Worm (Caenorhabditis elegans) whole organism, young adult: ENCODE measurements around the gene F59F5.7.

Experiments used
- B0035.1 ChIP-seq: sonication (generic microtip); optimal IDR thresholded peaks from 2 replicates; lab custom pipeline; 2016; ENCODE audit warnings: missing genetic modification characterization, mild to moderate bottlenecking, missing compliant biosample characterization, missing genotype, missing genetic modification reagents
- F23B12.7 ChIP-seq: sonication (generic microtip); optimal IDR thresholded peaks from 2 replicates; lab custom pipeline; 2017; ENCODE audit warnings: missing genetic modification characterization, mild to moderate bottlenecking, missing compliant biosample characterization, antibody characterized with exemption, moderate library complexity; ENCODE audit not compliant: insufficient read depth
- F55B11.4 ChIP-seq: sonication (generic microtip); optimal IDR thresholded peaks from 2 replicates; lab custom pipeline; 2016; ENCODE audit warnings: missing compliant biosample characterization, missing genetic modification characterization, borderline replicate concordance; ENCODE audit not compliant: insufficient read depth
- T26A5.8 ChIP-seq: sonication (generic microtip); optimal IDR thresholded peaks from 2 replicates; lab custom pipeline; 2016; ENCODE audit warnings: missing genetic modification characterization, missing compliant biosample characterization
- Y53G8AR.9 ChIP-seq: fragments of 200-800 bp; sonication (Bioruptor generic); conservative IDR thresholded peaks from 2 replicates; pipeline ENCODE4 v1.3.6; 2022; ENCODE audit warnings: missing genetic modification reagents, missing genetic modification characterization, missing compliant biosample characterization
- Y56A3A.18 ChIP-seq: fragments of 200-800 bp; sonication (Bioruptor generic); IDR thresholded peaks from 2 replicates; pipeline ENCODE4 v1.3.6; 2022; ENCODE audit warnings: missing genetic modification reagents, missing genetic modification characterization, missing compliant biosample characterization
- ZK185.1 ChIP-seq: sonication (generic microtip); optimal IDR thresholded peaks from 2 replicates; lab custom pipeline; 2016; ENCODE audit warnings: mild to moderate bottlenecking, missing genetic modification characterization, missing compliant biosample characterization; ENCODE audit not compliant: poor library complexity, severe bottlenecking
- aptf-2 ChIP-seq: fragments of 200-800 bp; sonication (Bioruptor generic); conservative IDR thresholded peaks from 2 replicates; pipeline ENCODE4 v1.3.6; 2022; ENCODE audit warnings: missing genetic modification reagents, missing genetic modification characterization, missing compliant biosample characterization
- cebp-1 ChIP-seq, 2 experiments: fragments of 200-800 bp in 1 of 2; sonication (Bioruptor generic) in 1 of 2; sonication (generic microtip) in 1 of 2; IDR thresholded peaks in 1 of 2; optimal IDR thresholded peaks in 1 of 2; 2 replicates each; pipeline versions ENCODE4 v1.3.6 to Lab custom; 2017 to 2022; ENCODE audit warnings: missing compliant biosample characterization in 2 of 2, missing genetic modification characterization in 2 of 2, mild to moderate bottlenecking in 1 of 2, missing genetic modification reagents in 1 of 2, moderate library complexity in 1 of 2
- die-1 ChIP-seq: sonication (generic microtip); optimal IDR thresholded peaks from 2 replicates; lab custom pipeline; 2016; ENCODE audit warnings: missing genotype, mild to moderate bottlenecking, missing genetic modification characterization, missing compliant biosample characterization
- dox-1 ChIP-seq: fragments of 200-800 bp; sonication (Bioruptor generic); IDR thresholded peaks from 2 replicates; pipeline ENCODE4 v1.3.6; 2022; ENCODE audit warnings: missing genetic modification reagents, missing genetic modification characterization, missing compliant biosample characterization
- egl-44 ChIP-seq: fragments of 200-800 bp; sonication (Bioruptor generic); IDR thresholded peaks from 2 replicates; pipeline ENCODE4 v1.3.6; 2022; ENCODE audit warnings: missing genetic modification reagents, missing genetic modification characterization, missing compliant biosample characterization
- ekl-4 ChIP-seq: fragments of 200-800 bp; sonication (Bioruptor generic); IDR thresholded peaks from 2 replicates; pipeline ENCODE4 v1.3.6; 2022; ENCODE audit warnings: missing genetic modification reagents, missing genetic modification characterization, missing compliant biosample characterization
- hlh-12 ChIP-seq: sonication (generic microtip); optimal IDR thresholded peaks from 2 replicates; lab custom pipeline; 2016; ENCODE audit warnings: missing genetic modification characterization, missing compliant biosample characterization
- hrde-1 ChIP-seq: sonication (generic microtip); optimal IDR thresholded peaks from 2 replicates; lab custom pipeline; 2016; ENCODE audit warnings: missing genetic modification characterization, mild to moderate bottlenecking, missing compliant biosample characterization, moderate library complexity, missing genotype, missing genetic modification reagents, borderline replicate concordance
- lin-54 ChIP-seq: fragments of 200-800 bp; sonication (Bioruptor generic); optimal IDR thresholded peaks from 2 replicates; lab custom pipeline; 2018; ENCODE audit warnings: mild to moderate bottlenecking, missing genetic modification characterization, missing compliant biosample characterization
- madf-6 ChIP-seq: fragments of 200-800 bp; sonication (Bioruptor generic); IDR thresholded peaks from 2 replicates; pipeline ENCODE4 v1.3.6; 2022; ENCODE audit warnings: missing genetic modification reagents, missing genetic modification characterization, missing compliant biosample characterization
- mxl-1 ChIP-seq: sonication (generic microtip); optimal IDR thresholded peaks from 2 replicates; lab custom pipeline; 2016; ENCODE audit warnings: missing genetic modification characterization, missing compliant biosample characterization
- nhr-120 ChIP-seq: fragments of 200-800 bp; sonication (Bioruptor generic); IDR thresholded peaks from 2 replicates; pipeline ENCODE4 v1.3.6; 2022; ENCODE audit warnings: missing genetic modification characterization, missing compliant biosample characterization
- nhr-80 ChIP-seq: sonication (generic microtip); optimal IDR thresholded peaks from 2 replicates; lab custom pipeline; 2016; ENCODE audit warnings: missing genetic modification characterization, missing compliant biosample characterization
- nhr-90 ChIP-seq: sonication (generic microtip); optimal IDR thresholded peaks from 2 replicates; lab custom pipeline; 2016; ENCODE audit warnings: missing genotype, mild to moderate bottlenecking, missing genetic modification characterization, missing compliant biosample characterization
- sea-2 ChIP-seq: fragments of 200-800 bp; sonication (Bioruptor generic); IDR thresholded peaks from 2 replicates; pipeline ENCODE4 v1.3.6; 2022; ENCODE audit warnings: missing genetic modification characterization, missing compliant biosample characterization
- snpc-1.1 ChIP-seq: sonication (generic microtip); optimal IDR thresholded peaks from 2 replicates; lab custom pipeline; 2017; ENCODE audit warnings: missing genetic modification characterization, mild to moderate bottlenecking, missing compliant biosample characterization, antibody characterized with exemption, moderate library complexity, missing genotype, missing genetic modification reagents; ENCODE audit not compliant: insufficient read depth
- unc-130 ChIP-seq: sonication (generic microtip); optimal IDR thresholded peaks from 2 replicates; lab custom pipeline; 2016; ENCODE audit warnings: missing genetic modification reagents, missing genetic modification characterization, missing compliant biosample characterization
- unc-62 ChIP-seq: fragments of 150-350 bp; optimal IDR thresholded peaks from 2 replicates; lab custom pipeline; 2014; ENCODE audit warnings: missing biosample characterization, missing genetic modification reagents, missing genetic modification characterization
- zfh-2 ChIP-seq: fragments of 200-800 bp; sonication (Bioruptor generic); conservative IDR thresholded peaks from 2 replicates; pipeline ENCODE4 v1.3.6; 2022; ENCODE audit warnings: missing genetic modification reagents, missing genetic modification characterization, missing compliant biosample characterization
- ztf-26 ChIP-seq: sonication (generic microtip); optimal IDR thresholded peaks from 2 replicates; lab custom pipeline; 2017; ENCODE audit warnings: missing genetic modification characterization, missing compliant biosample characterization
- ztf-28 ChIP-seq: fragments of 200-800 bp; sonication (Bioruptor generic); IDR thresholded peaks from 2 replicates; pipeline ENCODE4 v1.3.6; 2022; ENCODE audit warnings: missing genetic modification reagents, missing genetic modification characterization, missing compliant biosample characterization

Gene F59F5.7

ce11 chrX:10527414-10527813, 31.9 kb upstream of the F59F5.7 start (continued):
- TF ChIP-seq hrde-1 (tag; lab: Kevin White, UChicago) = no peak

- TF ChIP-seq ztf-28 (GFP tag; lab: Robert Waterston, UW) = no peak
- peak; percentile 46; the same call in 1 of the 2 replicates for TF ChIP-seq dox-1 (GFP tag; lab: Robert Waterston, UW)
- TF ChIP-seq nhr-80 (tag; lab: Kevin White, UChicago) = peak; percentile 88
- TF ChIP-seq ekl-4 (GFP tag; lab: Robert Waterston, UW) = no peak
Measured at ce11 chrX:10528993-10529392, 30.3 kb upstream of the F59F5.7 start, which contains the start of the genes F14F3.5 and slcf-1. TSS of gene F14F3.5 (minus strand) at chrX:10529226. TSS of gene slcf-1 (plus strand) at chrX:10529294.

ce11 chrX:10532180-10532833, 27.0 kb upstream of the F59F5.7 start:
- TF ChIP-seq F23B12.7 (tag; lab: Kevin White, UChicago) (no peak), ZK185.1 (tag; lab: Kevin White, UChicago) (peak; percentile 1), F55B11.4 (tag; lab: Kevin White, UChicago) (no peak), snpc-1.1 (no peak), egl-44 (GFP tag; lab: Robert Waterston, UW) (no peak), Y56A3A.18 (GFP tag; lab: Robert Waterston, UW) (no peak), unc-62 (GFP tag; lab: Kevin White, UChicago) (peak; percentile 35), nhr-120 (no peak), nhr-80 (tag; lab: Kevin White, UChicago) (peak; percentile 53), unc-130 (GFP tag; lab: Kevin White, UChicago) (no peak), die-1 (tag; lab: Kevin White, UChicago) (no peak), sea-2 (GFP tag; lab: Robert Waterston, UW) (no peak), zfh-2 (GFP tag; lab: Robert Waterston, UW) (no peak), cebp-1 (GFP tag; IDR thresholded peaks at IDR 0.05; lab: Robert Waterston, UW) (no peak), cebp-1 (tag; optimal IDR thresholded peaks at IDR 0.05; lab: Kevin White, UChicago) (peak; percentile 16), ztf-26 (tag; lab: Kevin White, UChicago) (no peak), madf-6 (GFP tag; lab: Robert Waterston, UW) (no peak), lin-54 (GFP tag; lab: Kevin White, UChicago) (no peak), nhr-90 (no peak), aptf-2 (GFP tag; lab: Robert Waterston, UW) (no peak)

- TF ChIP-seq unc-130 (GFP tag; lab: Kevin White, UChicago) (no peak), mxl-1 (tag; lab: Kevin White, UChicago) (no peak), nhr-80 (tag; lab: Kevin White, UChicago) (peak; percentile 47)
Measured at ce11 chrX:10533447-10533846, 25.9 kb upstream of the F59F5.7 start, which contains the start of gene glo-3. TSS of gene glo-3 (plus strand) at chrX:10533699.

ce11 chrX:10534625-10535244, 24.6 kb upstream of the F59F5.7 start:
- TF ChIP-seq Y53G8AR.9 (GFP tag; lab: Robert Waterston, UW) = no peak
- TF ChIP-seq nhr-80 (tag; lab: Kevin White, UChicago) = peak; percentile 62
- TF ChIP-seq T26A5.8 (tag; lab: Kevin White, UChicago) = no peak
- TF ChIP-seq hlh-12 = no peak
- TF ChIP-seq B0035.1 (tag; lab: Kevin White, UChicago) = no peak
